Worm (Caenorhabditis elegans) whole organism, L4/young adult: ENCODE measurements around the gene Y94H6A.10.

Experiments
- W03F9.2 ChIP-seq: fragments of 150-350 bp; optimal IDR thresholded peaks from 2 replicates; lab custom pipeline; 2014; ENCODE audit warnings: missing biosample characterization, missing genetic modification characterization
- dao-5 ChIP-seq: sonication (generic microtip); optimal IDR thresholded peaks from 2 replicates; lab custom pipeline; 2016; ENCODE audit warnings: missing genotype, missing genetic modification characterization, moderate library complexity, missing compliant biosample characterization
- him-1 ChIP-seq: sonication (generic microtip); optimal IDR thresholded peaks from 2 replicates; lab custom pipeline; 2016; ENCODE audit warnings: missing genotype, missing genetic modification reagents, missing genetic modification characterization, missing compliant biosample characterization

ce11 chrIV:2759163-2759562 lies 48.7 kb upstream of the Y94H6A.10 start, which contains the start of gene Y54G2A.38:
- TF ChIP-seq W03F9.2 (tag; lab: Kevin White, UChicago) (no peak), him-1 (tag; lab: Kevin White, UChicago) (no peak), dao-5 (tag; lab: Kevin White, UChicago) (no peak)
